Worm (Caenorhabditis elegans) whole organism, L1 larva: ENCODE measurements around the gene catp-4.

Source experiments
- C04F5.9 ChIP-seq: sonication (generic microtip); optimal IDR thresholded peaks from 2 replicates; lab custom pipeline; 2016; ENCODE audit warnings: missing genetic modification characterization, missing compliant biosample characterization
- C16A3.4 ChIP-seq: fragments of 150-350 bp; optimal IDR thresholded peaks from 2 replicates; lab custom pipeline; 2014; ENCODE audit warnings: missing biosample characterization, missing genetic modification characterization
- alr-1 ChIP-seq: fragments of 200-800 bp; sonication (Bioruptor generic); optimal IDR thresholded peaks from 2 replicates; lab custom pipeline; 2018; ENCODE audit warnings: borderline replicate concordance, mild to moderate bottlenecking, missing genetic modification characterization, missing compliant biosample characterization
- ama-1 ChIP-seq: fragments of 150-350 bp; optimal IDR thresholded peaks from 2 replicates; lab custom pipeline; 2014
- blmp-1 ChIP-seq: fragments of 150-350 bp; optimal IDR thresholded peaks from 2 replicates; lab custom pipeline; 2014; ENCODE audit warnings: missing biosample characterization, missing genetic modification characterization
- ceh-63 ChIP-seq: fragments of 200-800 bp; sonication (Bioruptor generic); optimal IDR thresholded peaks from 2 replicates; lab custom pipeline; 2018; ENCODE audit warnings: mild to moderate bottlenecking, missing genetic modification characterization, missing compliant biosample characterization
- ceh-88 ChIP-seq: fragments of 200-800 bp; sonication (Bioruptor generic); IDR thresholded peaks from 2 replicates; pipeline ENCODE4 v1.3.6; 2022; ENCODE audit warnings: missing genetic modification characterization, missing compliant biosample characterization
- ceh-90 ChIP-seq: sonication (generic microtip); optimal IDR thresholded peaks from 2 replicates; lab custom pipeline; 2016; ENCODE audit warnings: missing genetic modification characterization, missing compliant biosample characterization
- ces-1 ChIP-seq: fragments of 150-350 bp; optimal IDR thresholded peaks from 2 replicates; lab custom pipeline; 2014; ENCODE audit warnings: missing biosample characterization, missing genetic modification reagents, missing genetic modification characterization
- dpl-1 ChIP-seq, 3 experiments: fragments of 150-350 bp in 2 of 3; sonication (generic microtip) in 1 of 3; optimal IDR thresholded peaks; 2 replicates each; lab custom pipeline; 2014 to 2017; ENCODE audit warnings: missing biosample characterization in 3 of 3, missing genetic modification characterization in 3 of 3, missing genetic modification reagents in 3 of 3
- efl-1 ChIP-seq, 4 experiments: fragments of 150-350 bp; optimal IDR thresholded peaks in 3 of 4; peaks in 1 of 4; 1 replicate in 1 of 4; 2 replicates in 3 of 4; lab custom pipeline; 2014; ENCODE audit warnings: missing biosample characterization in 2 of 4, missing genetic modification characterization in 2 of 4, missing genetic modification reagents in 2 of 4
- elt-3 ChIP-seq, 6 experiments: fragments of 150-350 bp in 1 of 6; sonication (generic microtip); optimal IDR thresholded peaks; 2 replicates each; lab custom pipeline; 2017 to 2018; ENCODE audit warnings: missing biosample characterization in 6 of 6, missing genetic modification characterization in 6 of 6, inconsistent platforms in 1 of 6
- ets-5 ChIP-seq: fragments of 200-800 bp; sonication (Bioruptor generic); IDR thresholded peaks from 2 replicates; pipeline ENCODE4 v1.3.6; 2022; ENCODE audit warnings: missing genetic modification characterization, missing compliant biosample characterization
- fkh-10 ChIP-seq: sonication (generic microtip); optimal IDR thresholded peaks from 2 replicates; lab custom pipeline; 2017; ENCODE audit warnings: missing biosample characterization, missing genetic modification reagents, missing genetic modification characterization
- fkh-4 ChIP-seq: sonication (generic microtip); optimal IDR thresholded peaks from 2 replicates; lab custom pipeline; 2016; ENCODE audit warnings: missing compliant biosample characterization, missing genetic modification characterization, borderline replicate concordance
- fkh-8 ChIP-seq: sonication (generic microtip); optimal IDR thresholded peaks from 2 replicates; lab custom pipeline; 2016; ENCODE audit warnings: mild to moderate bottlenecking, missing genetic modification characterization, missing compliant biosample characterization
- lin-14 ChIP-seq: fragments of 200-800 bp; sonication (Bioruptor generic); optimal IDR thresholded peaks from 2 replicates; lab custom pipeline; 2018; ENCODE audit warnings: mild to moderate bottlenecking, missing genetic modification characterization, moderate library complexity, missing compliant biosample characterization
- lin-15B ChIP-seq: fragments of 150-350 bp; sonication (generic microtip); optimal IDR thresholded peaks from 3 replicates; lab custom pipeline; 2014; ENCODE audit warnings: missing biosample characterization, missing genetic modification characterization
- lin-35 ChIP-seq, 2 experiments: fragments of 150-350 bp; optimal IDR thresholded peaks; 2 replicates each; lab custom pipeline; 2014; ENCODE audit warnings: missing biosample characterization in 2 of 2, missing genetic modification characterization in 2 of 2, missing genetic modification reagents in 2 of 2
- lir-3 ChIP-seq: sonication (generic microtip); optimal IDR thresholded peaks from 2 replicates; lab custom pipeline; 2016; ENCODE audit warnings: mild to moderate bottlenecking, missing genetic modification characterization, moderate library complexity, missing compliant biosample characterization; ENCODE audit not compliant: poor library complexity
- lsy-2 ChIP-seq, 2 experiments: fragments of 150-350 bp; optimal IDR thresholded peaks; 2 replicates each; lab custom pipeline; 2014; ENCODE audit warnings: missing biosample characterization in 2 of 2, missing genetic modification characterization in 2 of 2
- mab-9 ChIP-seq: fragments of 200-800 bp; sonication (Bioruptor generic); IDR thresholded peaks from 2 replicates; pipeline ENCODE4 v1.3.6; 2022; ENCODE audit warnings: missing genetic modification reagents, missing genetic modification characterization, missing compliant biosample characterization
- mep-1 ChIP-seq: fragments of 150-350 bp; optimal IDR thresholded peaks from 2 replicates; lab custom pipeline; 2014; ENCODE audit warnings: missing biosample characterization, missing genetic modification characterization
- nhr-11 ChIP-seq: fragments of 150-350 bp; optimal IDR thresholded peaks from 2 replicates; lab custom pipeline; 2014; ENCODE audit warnings: missing biosample characterization, missing genetic modification characterization
- nhr-20 ChIP-seq: sonication (generic microtip); optimal IDR thresholded peaks from 2 replicates; lab custom pipeline; 2016; ENCODE audit warnings: mild to moderate bottlenecking, missing genetic modification characterization, missing compliant biosample characterization
- nhr-47 ChIP-seq: sonication (generic microtip); optimal IDR thresholded peaks from 2 replicates; lab custom pipeline; 2016; ENCODE audit warnings: mild to moderate bottlenecking, missing genetic modification characterization, moderate library complexity, missing compliant biosample characterization
- nhr-71 ChIP-seq: sonication (generic microtip); optimal IDR thresholded peaks from 2 replicates; lab custom pipeline; 2016; ENCODE audit warnings: mild to moderate bottlenecking, missing genetic modification characterization, moderate library complexity, missing compliant biosample characterization
- nhr-85 ChIP-seq: sonication (generic microtip); peaks from one replicate; lab custom pipeline; 2016; ENCODE audit warnings: missing genetic modification characterization, inconsistent platforms, missing compliant biosample characterization
- nhr-90 ChIP-seq: sonication (generic microtip); optimal IDR thresholded peaks from 2 replicates; lab custom pipeline; 2016; ENCODE audit warnings: mild to moderate bottlenecking, missing genetic modification characterization, missing compliant biosample characterization; ENCODE audit not compliant: poor library complexity
- rnt-1 ChIP-seq: sonication (generic microtip); optimal IDR thresholded peaks from 2 replicates; lab custom pipeline; 2016; ENCODE audit warnings: mild to moderate bottlenecking, missing genetic modification characterization, moderate library complexity, missing compliant biosample characterization
- snu-23 ChIP-seq: sonication (generic microtip); optimal IDR thresholded peaks from 2 replicates; lab custom pipeline; 2016; ENCODE audit warnings: missing genetic modification characterization, missing compliant biosample characterization
- sox-4 ChIP-seq: sonication (generic microtip); optimal IDR thresholded peaks from 2 replicates; lab custom pipeline; 2016; ENCODE audit warnings: missing genetic modification characterization, missing compliant biosample characterization
- sptf-1 ChIP-seq: fragments of 150-350 bp; optimal IDR thresholded peaks from 2 replicates; lab custom pipeline; 2014; ENCODE audit warnings: missing biosample characterization, missing genetic modification characterization
- swsn-7 ChIP-seq: sonication (generic microtip); optimal IDR thresholded peaks from 2 replicates; lab custom pipeline; 2016; ENCODE audit warnings: missing genetic modification characterization, missing compliant biosample characterization
- unc-130 ChIP-seq: fragments of 150-350 bp; optimal IDR thresholded peaks from 2 replicates; lab custom pipeline; 2017; ENCODE audit warnings: missing biosample characterization, missing genetic modification characterization, inconsistent platforms

The catp-4 gene

DNA sequence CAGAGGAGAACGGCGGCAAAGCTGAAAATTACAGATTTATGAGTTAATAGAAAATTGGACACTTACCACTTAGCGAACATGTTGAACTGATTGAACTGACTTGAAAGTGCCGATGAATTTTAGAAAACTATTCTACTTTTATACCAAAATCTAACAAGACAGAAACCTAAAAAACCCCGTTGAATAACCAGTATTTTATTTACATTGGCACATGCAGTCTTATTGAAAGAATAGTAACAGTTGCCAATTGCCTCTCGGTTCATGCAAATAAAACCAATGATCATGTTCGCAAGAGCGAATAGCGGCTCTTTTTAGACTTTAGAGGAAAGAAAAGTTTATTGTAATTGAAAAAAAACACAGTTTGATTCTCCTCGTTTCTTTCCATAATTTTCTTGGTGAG, 5.2 kb upstream of the catp-4 start, which contains the start of gene nspb-10:
nspb-10 (minus strand) TSS at position 101 of the 400 bp plus-strand sequence.
- TF ChIP-seq ets-5 (GFP tag; lab: Robert Waterston, UW), result no peak
- no peak for TF ChIP-seq lin-15B (tag; lab: Kevin White, UChicago)
- no peak for TF ChIP-seq lin-14 (GFP tag; lab: Kevin White, UChicago)
- TF ChIP-seq nhr-90 (tag; lab: Kevin White, UChicago), result no peak
- no peak for TF ChIP-seq dpl-1 (GFP tag; optimal IDR thresholded peaks at IDR 0.05; lab: Kevin White, UChicago)
- TF ChIP-seq mab-9 (GFP tag; lab: Robert Waterston, UW), result no peak
- TF ChIP-seq lin-35 (GFP tag; optimal IDR thresholded peaks at IDR 0.05; lab: Kevin White, UChicago), result no peak
- TF ChIP-seq ces-1 (GFP tag; lab: Kevin White, UChicago), result no peak
- TF ChIP-seq C04F5.9, result no peak
- TF ChIP-seq unc-130, result no peak

DNA sequence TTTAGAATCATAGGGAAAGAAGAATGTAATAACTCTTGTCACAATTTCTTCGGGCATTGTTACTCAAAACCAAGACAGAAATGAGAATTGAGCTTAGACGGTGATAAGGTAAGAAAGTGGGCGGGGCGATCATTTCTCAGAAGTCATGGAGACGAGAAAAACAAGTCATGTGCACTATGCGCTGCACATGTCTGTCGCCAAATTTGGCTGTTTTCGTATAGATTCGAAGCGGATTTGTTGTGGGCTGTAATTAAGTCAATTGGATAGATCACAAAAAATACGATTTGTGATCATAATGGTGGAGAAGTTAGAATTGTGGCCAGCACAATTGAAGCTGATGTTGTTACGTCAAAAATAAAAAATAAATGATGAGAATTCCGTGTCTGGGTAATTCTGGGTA, 1.7 kb upstream of the catp-4 start, which contains the start of gene C01G12.7:
C01G12.7 (minus strand) TSS at position 195 of the 400 bp plus-strand sequence.
- TF ChIP-seq nhr-20 (tag; lab: Kevin White, UChicago) (peak; percentile 12), snu-23 (no peak), ceh-90 (no peak), nhr-71 (tag; lab: Kevin White, UChicago) (peak; percentile 61), fkh-4 (tag; lab: Kevin White, UChicago) (no peak), sox-4 (tag; lab: Kevin White, UChicago) (peak; percentile 1), alr-1 (no peak), nhr-47 (tag; lab: Kevin White, UChicago) (peak; percentile 45), fkh-10 (GFP tag; lab: Kevin White, UChicago) (no peak), fkh-8 (tag; lab: Kevin White, UChicago) (peak; percentile 79), swsn-7 (tag; lab: Kevin White, UChicago) (peak; percentile 18), mep-1 (no peak), C16A3.4 (tag; lab: Kevin White, UChicago) (no peak), lin-35 (GFP tag; optimal IDR thresholded peaks at IDR 0.05; lab: Kevin White, UChicago) (no peak)

DNA sequence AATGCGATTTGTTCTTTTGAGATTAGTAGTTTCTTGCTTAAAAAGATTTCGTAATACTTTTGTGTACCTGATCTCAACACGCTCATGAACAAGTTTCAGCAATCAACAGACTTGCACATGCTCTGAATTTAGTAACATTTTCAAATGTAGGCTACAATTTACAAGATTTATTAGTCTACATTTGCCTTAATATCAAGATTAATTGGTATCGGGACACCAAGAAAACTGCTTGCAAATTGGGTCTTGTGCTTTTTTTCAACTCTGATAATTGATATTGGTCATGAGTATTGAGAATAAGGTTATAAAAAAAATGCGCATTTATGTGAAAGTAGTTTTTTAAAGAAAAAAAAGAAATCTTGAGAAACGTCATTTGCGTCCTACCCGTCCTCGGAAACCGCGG, 752 bp upstream of the catp-4 start:
- TF ChIP-seq blmp-1 (tag; lab: Kevin White, UChicago) (no peak), nhr-11 (peak; percentile 38), ceh-88 (GFP tag; lab: Robert Waterston, UW) (no peak), lir-3 (tag; lab: Kevin White, UChicago) (no peak), sptf-1 (tag; lab: Kevin White, UChicago) (no peak), lin-14 (GFP tag; lab: Kevin White, UChicago) (peak; percentile 37)

DNA sequence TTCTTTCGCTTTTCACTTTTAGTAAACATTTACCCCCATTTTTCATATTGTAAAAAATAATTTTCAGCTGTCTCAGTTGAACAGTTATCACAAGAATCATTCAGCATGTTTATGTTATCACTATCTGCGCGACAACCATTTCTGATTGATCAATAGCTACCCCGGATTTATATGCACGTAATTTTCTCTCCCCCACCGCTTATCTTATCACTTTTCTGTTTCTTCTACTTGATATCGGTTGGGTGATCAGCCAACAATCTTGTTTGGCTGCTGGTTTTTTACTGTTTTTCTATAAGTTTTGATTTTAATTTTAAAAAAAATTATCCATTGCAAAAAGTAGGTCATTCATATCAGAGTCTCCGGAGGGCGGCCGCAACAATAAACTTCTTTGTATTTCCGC, 4.4 kb downstream of the catp-4 start:
- TF ChIP-seq ama-1 (lab: Kevin White, UChicago), result no peak
- peak; percentile 37 to 97 (median 69) for TF ChIP-seq elt-3 (tag; optimal IDR thresholded peaks at IDR 0.05; lab: Kevin White, UChicago)
- TF ChIP-seq nhr-85 (tag; lab: Kevin White, UChicago), result peak; percentile 44
- no peak for TF ChIP-seq efl-1 (optimal IDR thresholded peaks at IDR 0.05; lab: Kevin White, UChicago)
- TF ChIP-seq efl-1 (GFP tag; optimal IDR thresholded peaks at IDR 0.05 in 1 of 2; lab: Kevin White, UChicago), result no peak
- TF ChIP-seq ces-1 (GFP tag; lab: Kevin White, UChicago), result no peak
- no peak for TF ChIP-seq lsy-2 (tag; optimal IDR thresholded peaks at IDR 0.05; lab: Kevin White, UChicago)
- no peak for TF ChIP-seq rnt-1
- no peak for TF ChIP-seq fkh-8 (tag; lab: Kevin White, UChicago)
- TF ChIP-seq ceh-63 (GFP tag; lab: Kevin White, UChicago), result no peak
